Fruit fly (Drosophila melanogaster) Kc167 (cell line): ENCODE results near the gene CG32985.

Experiments used
- Myc ChIP-seq: fragments of >200 bp; optimal IDR thresholded peaks from 2 replicates; lab custom pipeline; 2017; ENCODE audit warnings: missing external identifiers
- Sin3A ChIP-seq: fragments of >200 bp; optimal IDR thresholded peaks from 2 replicates; lab custom pipeline; 2018; ENCODE audit warnings: missing external identifiers
- h ChIP-seq: fragments of >200 bp; optimal IDR thresholded peaks from 3 replicates; lab custom pipeline; 2018; ENCODE audit warnings: missing external identifiers
- insv ChIP-seq: fragments of >200 bp; optimal IDR thresholded peaks from 3 replicates; lab custom pipeline; 2018; ENCODE audit warnings: missing external identifiers
- psq ChIP-seq: fragments of >200 bp; optimal IDR thresholded peaks from 2 replicates; lab custom pipeline; 2017; ENCODE audit warnings: missing external identifiers
- ttk ChIP-seq: sonication (Bioruptor generic); optimal IDR thresholded peaks from 2 replicates; lab custom pipeline; 2017; ENCODE audit warnings: missing external identifiers

The CG32985 gene

dm6 chr2L:8991583-8991982 lies 29.2 kb downstream of the CG32985 start, which contains the start of gene CG9555:
TSS of gene CG9555 (plus strand) at chr2L:8991735.
- TF ChIP-seq Myc (lab: Kevin White, UChicago) (no peak), h (lab: Kevin White, UChicago) (no peak), psq (lab: Kevin White, UChicago) (no peak), Sin3A (lab: Kevin White, UChicago) (no peak)

- TF ChIP-seq Sin3A (lab: Kevin White, UChicago) (no peak), psq (lab: Kevin White, UChicago) (no peak), Myc (lab: Kevin White, UChicago) (no peak)
These were observed 31.5 kb downstream of the CG32985 start, which contains the start of gene CG17906 for dm6 chr2L:8993650-8994441. TSS of gene CG17906 (plus strand) at chr2L:8994391.

dm6 chr2L:8997285-8997684 lies 35.0 kb downstream of the CG32985 start, which contains the start of the genes alien and CG18661:
TSS of gene alien (minus strand) at chr2L:8997379.
TSS of gene CG18661 (plus strand) at chr2L:8997605.
- no peak for TF ChIP-seq Sin3A (lab: Kevin White, UChicago)
- TF ChIP-seq Myc (lab: Kevin White, UChicago) = no peak
- TF ChIP-seq psq (lab: Kevin White, UChicago) = no peak
- no peak for TF ChIP-seq insv (lab: Kevin White, UChicago)
- TF ChIP-seq h (lab: Kevin White, UChicago) = no peak
- no peak for TF ChIP-seq ttk (lab: Kevin White, UChicago)

- TF ChIP-seq ttk (lab: Kevin White, UChicago) (no peak), h (lab: Kevin White, UChicago) (no peak), Myc (lab: Kevin White, UChicago) (no peak), insv (lab: Kevin White, UChicago) (no peak), Sin3A (lab: Kevin White, UChicago) (no peak), psq (lab: Kevin White, UChicago) (no peak)
These were observed 35.9 kb downstream of the CG32985 start, which contains the start of gene Try29F for dm6 chr2L:8998237-8998636. TSS of gene Try29F (plus strand) at chr2L:8998537.

dm6 chr2L:9010267-9010666 lies 47.9 kb downstream of the CG32985 start, which contains the start of gene CG9568:
TSS of gene CG9568 (plus strand) at chr2L:9010583.
- TF ChIP-seq insv (lab: Kevin White, UChicago) (no peak), ttk (lab: Kevin White, UChicago) (no peak), Myc (lab: Kevin White, UChicago) (no peak), psq (lab: Kevin White, UChicago) (no peak), h (lab: Kevin White, UChicago) (no peak), Sin3A (lab: Kevin White, UChicago) (no peak)

dm6 chr2L:9011543-9012238 lies 49.4 kb downstream of the CG32985 start, which contains the start of gene CG13102:
TSS of gene CG13102 (plus strand) at chr2L:9012188.
- TF ChIP-seq insv (lab: Kevin White, UChicago) (no peak), Sin3A (lab: Kevin White, UChicago) (no peak), h (lab: Kevin White, UChicago) (no peak), ttk (lab: Kevin White, UChicago) (no peak), psq (lab: Kevin White, UChicago) (no peak), Myc (lab: Kevin White, UChicago) (no peak)

dm6 chr2L:9013968-9014367 lies 51.6 kb downstream of the CG32985 start, which contains the start of gene Rcd-1r:
TSS of gene Rcd-1r (minus strand) at chr2L:9014068.
- TF ChIP-seq psq (lab: Kevin White, UChicago) (no peak), ttk (lab: Kevin White, UChicago) (no peak), insv (lab: Kevin White, UChicago) (no peak), Sin3A (lab: Kevin White, UChicago) (no peak), Myc (lab: Kevin White, UChicago) (no peak), h (lab: Kevin White, UChicago) (no peak)
